Fruit fly (Drosophila melanogaster): ENCODE results near the gene CG15765.

Gene CG15765

dm6 chrX:5786559-5786958 lies 31.8 kb upstream of the CG15765 start (continued):
- TF ChIP-seq bigmax (GFP tag; optimal IDR thresholded peaks at IDR 0.05) (no peak), CG10274 (GFP tag; optimal IDR thresholded peaks at IDR 0.05) (no peak), CG17328 (GFP tag; IDR thresholded peaks at IDR 0.05) (peak; percentile 10; the same call in 1 of the 2 replicates), lmd (GFP tag; IDR thresholded peaks at IDR 0.05) (0 out of 2 replicates have a peak, but pooled peaks have one; percentile 21), CG13894 (tag; optimal IDR thresholded peaks at IDR 0.05) (no peak), Xbp1 (GFP tag; optimal IDR thresholded peaks at IDR 0.05) (peak; percentile 7), CG3726 (GFP tag; IDR thresholded peaks at IDR 0.05) (no peak), chinmo (GFP tag; IDR thresholded peaks at IDR 0.05; ENCODE audit: partially characterized antibody) (no peak), CG10366 (GFP tag; IDR thresholded peaks at IDR 0.05) (no peak), CG9817 (tag; optimal IDR thresholded peaks at IDR 0.05) (no peak), CoRest (tag; optimal IDR thresholded peaks at IDR 0.05) (peak; percentile 43), vvl (GFP tag; IDR thresholded peaks at IDR 0.05) (no peak), CG17912 (GFP tag; optimal IDR thresholded peaks at IDR 0.05) (no peak), CG14667 (GFP tag; IDR thresholded peaks at IDR 0.05) (no peak), btn (GFP tag; optimal IDR thresholded peaks at IDR 0.05) (no peak), gsb-n (tag; optimal IDR thresholded peaks at IDR 0.05) (no peak), Ptx1 (GFP tag; IDR thresholded peaks at IDR 0.05) (peak; percentile 66), CG12391 (tag; optimal IDR thresholded peaks at IDR 0.05) (peak; percentile 56), CG3847 (GFP tag; IDR thresholded peaks at IDR 0.05) (no peak), fd96Cb (tag; optimal IDR thresholded peaks at IDR 0.05) (no peak), CG32532 (GFP tag; IDR thresholded peaks at IDR 0.05) (no peak), CG31388 (GFP tag; optimal IDR thresholded peaks at IDR 0.05) (no peak), CG3995 (GFP tag; optimal IDR thresholded peaks at IDR 0.05) (no peak), Optix (GFP tag; IDR thresholded peaks at IDR 0.05) (no peak), lilli (GFP tag; optimal IDR thresholded peaks at IDR 0.05) (no peak), CG7839 (tag; optimal IDR thresholded peaks at IDR 0.05) (no peak), CG14710 (tag; optimal IDR thresholded peaks at IDR 0.05) (no peak), D19B (GFP tag; optimal IDR thresholded peaks at IDR 0.05) (no peak), CG3065 (GFP tag; optimal IDR thresholded peaks at IDR 0.05) (no peak), bsh (GFP tag; optimal IDR thresholded peaks at IDR 0.05) (peak in 1 of 2 experiments; percentile 22), ems (GFP tag; optimal IDR thresholded peaks at IDR 0.05) (peak; percentile 4), CG18476 (GFP tag; optimal IDR thresholded peaks at IDR 0.05) (no peak), toy (GFP tag; IDR thresholded peaks at IDR 0.05) (no peak), CG8089 (GFP tag; optimal IDR thresholded peaks at IDR 0.05) (no peak), Hr3 (GFP tag; optimal IDR thresholded peaks at IDR 0.05) (no peak), CG11695 (GFP tag; IDR thresholded peaks at IDR 0.05) (no peak), klu (GFP tag; IDR thresholded peaks at IDR 0.05) (no peak), tgo (GFP tag; IDR thresholded peaks at IDR 0.05) (peak; percentile 29; the same call in 2 of the 3 replicates), lbe (GFP tag; optimal IDR thresholded peaks at IDR 0.05) (peak; percentile 68), Meics (GFP tag; optimal IDR thresholded peaks at IDR 0.05) (no peak), CG17186 (GFP tag; optimal IDR thresholded peaks at IDR 0.05) (no peak), C15 (GFP tag; IDR thresholded peaks at IDR 0.05) (no peak), zen2 (GFP tag; IDR thresholded peaks at IDR 0.05; ENCODE audit: partially characterized antibody) (no peak), CG6272 (GFP tag; IDR thresholded peaks at IDR 0.05) (no peak), CG15269 (tag; optimal IDR thresholded peaks at IDR 0.05) (peak; percentile 57), Drgx (GFP tag; IDR thresholded peaks at IDR 0.05) (peak; percentile 89), Ets97D (GFP tag; optimal IDR thresholded peaks at IDR 0.05) (no peak), Atf-2 (GFP tag; optimal IDR thresholded peaks at IDR 0.05) (no peak), Hsf (GFP tag; optimal IDR thresholded peaks at IDR 0.05) (no peak), Chrac-16 (GFP tag; optimal IDR thresholded peaks at IDR 0.05) (no peak), Deaf1 (tag; optimal IDR thresholded peaks at IDR 0.05) (no peak), CG18619 (GFP tag; optimal IDR thresholded peaks at IDR 0.05) (no peak)
